Worm (Caenorhabditis elegans) whole organism, L3 larva: ENCODE data around the gene Y110A2AL.1.

Source experiments
- R02D3.7 ChIP-seq: fragments of 150-350 bp; optimal IDR thresholded peaks from 2 replicates; lab custom pipeline; 2014; ENCODE audit warnings: missing biosample characterization, missing genetic modification characterization
- ZK546.5 ChIP-seq: sonication (generic microtip); optimal IDR thresholded peaks from 2 replicates; lab custom pipeline; 2017; ENCODE audit warnings: missing biosample characterization, missing genetic modification characterization
- ama-1 ChIP-seq: fragments of 150-350 bp; optimal IDR thresholded peaks from 2 replicates; lab custom pipeline; 2018
- ceh-16 ChIP-seq: sonication (generic microtip); optimal IDR thresholded peaks from 2 replicates; lab custom pipeline; 2017; ENCODE audit warnings: missing biosample characterization, missing genetic modification characterization
- ceh-28 ChIP-seq: fragments of 150-350 bp; optimal IDR thresholded peaks from 2 replicates; lab custom pipeline; 2014; ENCODE audit warnings: missing biosample characterization, missing genetic modification reagents, missing genetic modification characterization
- ceh-9 ChIP-seq: sonication (generic microtip); optimal IDR thresholded peaks from 2 replicates; lab custom pipeline; 2018; ENCODE audit warnings: missing biosample characterization, missing genetic modification characterization
- egl-5 ChIP-seq: fragments of 150-350 bp; optimal IDR thresholded peaks from 2 replicates; lab custom pipeline; 2017; ENCODE audit warnings: missing biosample characterization, missing genetic modification reagents, missing genetic modification characterization, inconsistent platforms
- elt-1 ChIP-seq: fragments of 150-350 bp; optimal IDR thresholded peaks from 2 replicates; lab custom pipeline; 2014; ENCODE audit warnings: missing biosample characterization, missing genetic modification characterization
- elt-2 ChIP-seq: sonication (generic microtip); optimal IDR thresholded peaks from 2 replicates; lab custom pipeline; 2016; ENCODE audit warnings: missing genetic modification reagents, mild to moderate bottlenecking, missing genetic modification characterization, missing compliant biosample characterization
- eor-1 ChIP-seq, 2 experiments: fragments of 150-350 bp; optimal IDR thresholded peaks; 2 replicates each; lab custom pipeline; 2014 to 2018; ENCODE audit warnings: missing biosample characterization in 2 of 2, missing genetic modification characterization in 2 of 2
- fkh-10 ChIP-seq: sonication (generic microtip); optimal IDR thresholded peaks from 2 replicates; lab custom pipeline; 2017; ENCODE audit warnings: missing biosample characterization, missing genetic modification reagents, missing genetic modification characterization
- fkh-2 ChIP-seq: fragments of 150-350 bp; optimal IDR thresholded peaks from 2 replicates; lab custom pipeline; 2014; ENCODE audit warnings: missing biosample characterization, missing genetic modification reagents, missing genetic modification characterization
- hmg-11 ChIP-seq: sonication (generic microtip); optimal IDR thresholded peaks from 2 replicates; lab custom pipeline; 2016; ENCODE audit warnings: missing genetic modification characterization, missing compliant biosample characterization
- lin-15B ChIP-seq: fragments of 150-350 bp; optimal IDR thresholded peaks from 2 replicates; lab custom pipeline; 2014; ENCODE audit warnings: missing biosample characterization, missing genetic modification characterization
- lin-39 ChIP-seq: fragments of 150-350 bp; optimal IDR thresholded peaks from 2 replicates; lab custom pipeline; 2018; ENCODE audit warnings: missing biosample characterization, missing genetic modification reagents, missing genetic modification characterization
- lsy-12 ChIP-seq: sonication (generic microtip); optimal IDR thresholded peaks from 2 replicates; lab custom pipeline; 2016; ENCODE audit warnings: mild to moderate bottlenecking, missing genetic modification characterization, missing compliant biosample characterization
- mdl-1 ChIP-seq: fragments of 150-350 bp; optimal IDR thresholded peaks from 2 replicates; lab custom pipeline; 2014; ENCODE audit warnings: missing biosample characterization, missing genetic modification characterization
- mml-1 ChIP-seq: fragments of 150-350 bp; sonication (generic microtip); optimal IDR thresholded peaks from 3 replicates; lab custom pipeline; 2014; ENCODE audit warnings: missing biosample characterization, missing genetic modification characterization
- nfya-1 ChIP-seq: sonication (generic microtip); optimal IDR thresholded peaks from 2 replicates; lab custom pipeline; 2017; ENCODE audit warnings: missing genetic modification characterization, mild to moderate bottlenecking, missing compliant biosample characterization, antibody characterized with exemption, moderate library complexity; ENCODE audit not compliant: insufficient read depth
- nhr-11 ChIP-seq: fragments of 150-350 bp; optimal IDR thresholded peaks from 2 replicates; lab custom pipeline; 2014; ENCODE audit warnings: missing biosample characterization, missing genetic modification characterization
- nhr-23 ChIP-seq: fragments of 150-350 bp; optimal IDR thresholded peaks from 2 replicates; lab custom pipeline; 2014; ENCODE audit warnings: missing biosample characterization, missing genetic modification reagents, missing genetic modification characterization
- nhr-237 ChIP-seq: fragments of 150-350 bp; optimal IDR thresholded peaks from 2 replicates; lab custom pipeline; 2014; ENCODE audit warnings: missing biosample characterization, missing genetic modification characterization
- nhr-25 ChIP-seq: sonication (generic microtip); optimal IDR thresholded peaks from 2 replicates; lab custom pipeline; 2017; ENCODE audit warnings: missing biosample characterization, missing genetic modification characterization
- nhr-28 ChIP-seq: fragments of 150-350 bp; optimal IDR thresholded peaks from 2 replicates; lab custom pipeline; 2014; ENCODE audit warnings: missing biosample characterization, missing genetic modification characterization
- nhr-43 ChIP-seq: sonication (generic microtip); optimal IDR thresholded peaks from 2 replicates; lab custom pipeline; 2016; ENCODE audit warnings: mild to moderate bottlenecking, missing genetic modification characterization, missing compliant biosample characterization; ENCODE audit not compliant: poor library complexity, severe bottlenecking
- nhr-77 ChIP-seq: fragments of 150-350 bp; optimal IDR thresholded peaks from 2 replicates; lab custom pipeline; 2014; ENCODE audit warnings: missing biosample characterization, missing genetic modification characterization
- pha-4 ChIP-seq: fragments of 150-350 bp; optimal IDR thresholded peaks from 2 replicates; lab custom pipeline; 2014; ENCODE audit warnings: missing biosample characterization, missing genetic modification reagents, missing genetic modification characterization
- pqm-1 ChIP-seq: fragments of 150-350 bp; optimal IDR thresholded peaks from 2 replicates; lab custom pipeline; 2017; ENCODE audit warnings: missing biosample characterization, missing genetic modification characterization, inconsistent platforms
- sea-2 ChIP-seq: fragments of 150-350 bp; sonication (generic microtip); optimal IDR thresholded peaks from 4 replicates; lab custom pipeline; 2014; ENCODE audit warnings: missing biosample characterization, missing genetic modification reagents, missing genetic modification characterization
- skn-1 ChIP-seq: fragments of 150-350 bp; optimal IDR thresholded peaks from 2 replicates; lab custom pipeline; 2014; ENCODE audit warnings: missing biosample characterization, missing genetic modification characterization
- snpc-4 ChIP-seq: fragments of 150-350 bp; optimal IDR thresholded peaks from 2 replicates; lab custom pipeline; 2014; ENCODE audit warnings: missing biosample characterization, missing genetic modification characterization
- unc-39 ChIP-seq: sonication (generic microtip); optimal IDR thresholded peaks from 4 replicates; lab custom pipeline; 2017; ENCODE audit warnings: missing biosample characterization, missing genetic modification characterization
- unc-62 ChIP-seq: fragments of 150-350 bp; sonication (generic microtip); optimal IDR thresholded peaks from 4 replicates; lab custom pipeline; 2014; ENCODE audit warnings: missing biosample characterization, missing genetic modification reagents, missing genetic modification characterization

The Y110A2AL.1 gene

ce11 chrII:2858851-2859250, 16.1 kb upstream of the Y110A2AL.1 start:
- TF ChIP-seq unc-62 (GFP tag; lab: Kevin White, UChicago): no peak
- no peak for TF ChIP-seq elt-2 (tag; lab: Kevin White, UChicago)
- no peak for TF ChIP-seq unc-39 (tag; lab: Kevin White, UChicago)
- no peak for TF ChIP-seq snpc-4 (tag; lab: Kevin White, UChicago)
- no peak for TF ChIP-seq ZK546.5 (tag; lab: Kevin White, UChicago)
- TF ChIP-seq ceh-28 (tag; lab: Kevin White, UChicago): no peak
- no peak for TF ChIP-seq mdl-1 (tag; lab: Kevin White, UChicago)
- TF ChIP-seq elt-1: no peak
- TF ChIP-seq egl-5: no peak
- no peak for TF ChIP-seq eor-1 (tag; optimal IDR thresholded peaks at IDR 0.05; lab: Kevin White, UChicago)
- no peak for TF ChIP-seq ceh-9 (tag; lab: Kevin White, UChicago)
- TF ChIP-seq lin-15B (tag; lab: Kevin White, UChicago): no peak
- TF ChIP-seq pqm-1: no peak
- TF ChIP-seq nhr-11 (tag; lab: Kevin White, UChicago): no peak
- no peak for TF ChIP-seq fkh-10 (GFP tag; lab: Kevin White, UChicago)
- no peak for TF ChIP-seq nhr-237
- no peak for TF ChIP-seq nhr-28 (tag; lab: Kevin White, UChicago)

- no peak for TF ChIP-seq ceh-16
- TF ChIP-seq ceh-9 (tag; lab: Kevin White, UChicago): no peak
- no peak for TF ChIP-seq elt-1
- TF ChIP-seq nhr-11 (tag; lab: Kevin White, UChicago): no peak
- TF ChIP-seq fkh-2: no peak
- no peak for TF ChIP-seq skn-1 (tag; lab: Kevin White, UChicago)
- no peak for TF ChIP-seq egl-5
- TF ChIP-seq nfya-1 (tag; lab: Kevin White, UChicago): no peak
- no peak for TF ChIP-seq nhr-77 (tag; lab: Kevin White, UChicago)
- no peak for TF ChIP-seq ceh-28 (tag; lab: Kevin White, UChicago)
- no peak for TF ChIP-seq lsy-12 (tag; lab: Kevin White, UChicago)
- TF ChIP-seq, all 47 proteins: peak for 0
Observed at ce11 chrII:2859315-2859714, 15.6 kb upstream of the Y110A2AL.1 start.

- TF ChIP-seq fkh-10 (GFP tag; lab: Kevin White, UChicago) (no peak), fkh-2 (no peak), nhr-23 (tag; lab: Kevin White, UChicago) (peak; percentile 43), lin-15B (tag; lab: Kevin White, UChicago) (no peak), nfya-1 (tag; lab: Kevin White, UChicago) (peak; percentile 10), pqm-1 (no peak), pha-4 (tag; lab: Kevin White, UChicago) (peak; percentile 24), mdl-1 (tag; lab: Kevin White, UChicago) (no peak), mml-1 (tag; lab: Kevin White, UChicago) (no peak), nhr-25 (tag; lab: Kevin White, UChicago) (no peak), nhr-237 (no peak), snpc-4 (tag; lab: Kevin White, UChicago) (no peak), sea-2 (GFP tag; lab: Kevin White, UChicago) (no peak), lin-39 (tag; lab: Kevin White, UChicago) (no peak), unc-39 (tag; lab: Kevin White, UChicago) (no peak), R02D3.7 (tag; lab: Kevin White, UChicago) (no peak), ama-1 (lab: Kevin White, UChicago) (no peak), lsy-12 (tag; lab: Kevin White, UChicago) (no peak), skn-1 (tag; lab: Kevin White, UChicago) (no peak), nhr-11 (tag; lab: Kevin White, UChicago) (no peak)
Observed at ce11 chrII:2859873-2860821, 14.8 kb upstream of the Y110A2AL.1 start.

- TF ChIP-seq nhr-11 (tag; lab: Kevin White, UChicago) (no peak), nhr-43 (tag; lab: Kevin White, UChicago) (no peak), hmg-11 (tag; lab: Kevin White, UChicago) (peak; percentile 32), elt-2 (tag; lab: Kevin White, UChicago) (peak; percentile 19)
Observed at ce11 chrII:2861385-2862099, 13.4 kb upstream of the Y110A2AL.1 start.
